Fruit fly (Drosophila melanogaster) whole organism, embryonic: ENCODE data around the gene Usp14.

Experiments used
- ATbp ChIP-seq: fragments of 200-800 bp; sonication (Bioruptor generic); optimal IDR thresholded peaks from 2 replicates; lab custom pipeline; 2017; ENCODE audit warnings: missing biosample characterization, mild to moderate bottlenecking, missing genetic modification characterization, missing genetic modification reagents
- Ada2b ChIP-seq: fragments of 200-800 bp; sonication (Bioruptor generic); IDR thresholded peaks from 2 replicates; pipeline ENCODE4 v1.3.6; 2022; ENCODE audit warnings: missing biosample characterization, missing genetic modification characterization
- Aef1 ChIP-seq: fragments of 200-800 bp; sonication (Bioruptor generic); IDR thresholded peaks from 3 replicates; pipeline ENCODE4 v1.3.6; 2022; ENCODE audit warnings: missing biosample characterization, missing genetic modification characterization
- Bteb2 ChIP-seq: fragments of 200-800 bp; sonication (Bioruptor generic); optimal IDR thresholded peaks from 2 replicates; lab custom pipeline; 2016; ENCODE audit warnings: missing biosample characterization, missing genetic modification characterization
- CG1024 ChIP-seq: fragments of 200-800 bp; sonication (Bioruptor generic); IDR thresholded peaks from 2 replicates; pipeline ENCODE4 v1.3.6; 2022; ENCODE audit warnings: missing biosample characterization, missing genetic modification characterization
- CG11247 ChIP-seq: fragments of 200-800 bp; sonication (Bioruptor generic); IDR thresholded peaks from 2 replicates; pipeline ENCODE4 v1.3.6; 2022; ENCODE audit warnings: missing biosample characterization, missing genetic modification characterization
- CG11504 ChIP-seq: fragments of 200-800 bp; sonication (Bioruptor generic); optimal IDR thresholded peaks from 3 replicates; lab custom pipeline; 2019; ENCODE audit warnings: missing biosample characterization, mild to moderate bottlenecking, missing genetic modification characterization, moderate library complexity
- CG14441 ChIP-seq: fragments of 200-800 bp; sonication (Bioruptor generic); IDR thresholded peaks from 2 replicates; pipeline ENCODE4 v1.3.6; 2022; ENCODE audit warnings: missing biosample characterization, missing genetic modification characterization
- CG18476 ChIP-seq: fragments of 200-800 bp; sonication (Bioruptor generic); optimal IDR thresholded peaks from 2 replicates; lab custom pipeline; 2016; ENCODE audit warnings: missing biosample characterization, mild to moderate bottlenecking, missing genetic modification characterization
- CG18619 ChIP-seq: fragments of 200-800 bp; sonication (Bioruptor generic); optimal IDR thresholded peaks from 3 replicates; lab custom pipeline; 2017; ENCODE audit warnings: missing biosample characterization, mild to moderate bottlenecking, missing genetic modification characterization
- CG31365 ChIP-seq: fragments of 200-800 bp; sonication (Bioruptor generic); optimal IDR thresholded peaks from 2 replicates; lab custom pipeline; 2018; ENCODE audit warnings: missing biosample characterization, mild to moderate bottlenecking, missing genetic modification characterization
- CG3163 ChIP-seq: fragments of 200-800 bp; sonication (Bioruptor generic); optimal IDR thresholded peaks from 3 replicates; lab custom pipeline; 2016; ENCODE audit warnings: missing biosample characterization, missing genetic modification characterization
- CG32532 ChIP-seq: fragments of 200-800 bp; sonication (Bioruptor generic); IDR thresholded peaks from 2 replicates; pipeline ENCODE4 v1.3.6; 2022; ENCODE audit warnings: missing biosample characterization, missing genetic modification characterization
- CG34224 ChIP-seq: fragments of 200-800 bp; sonication (Bioruptor generic); IDR thresholded peaks from 3 replicates; pipeline ENCODE4 v1.3.6; 2022; ENCODE audit warnings: missing biosample characterization, missing genetic modification characterization; ENCODE audit not compliant: partially characterized antibody
- CG3995 ChIP-seq: fragments of 200-800 bp; sonication (Bioruptor generic); optimal IDR thresholded peaks from 3 replicates; lab custom pipeline; 2016; ENCODE audit warnings: missing biosample characterization, missing genetic modification characterization
- CG4360 ChIP-seq: fragments of 200-800 bp; sonication (Bioruptor generic); IDR thresholded peaks from 2 replicates; pipeline ENCODE4 v1.3.6; 2022; ENCODE audit warnings: missing biosample characterization, missing genetic modification characterization
- CG4730 ChIP-seq: fragments of 200-800 bp; sonication (Bioruptor generic); IDR thresholded peaks from 2 replicates; pipeline ENCODE4 v1.3.6; 2022; ENCODE audit warnings: missing biosample characterization, missing genetic modification characterization
- CG4820 ChIP-seq: fragments of 200-800 bp; sonication (Bioruptor generic); optimal IDR thresholded peaks from 3 replicates; lab custom pipeline; 2016; ENCODE audit warnings: missing biosample characterization, missing genetic modification characterization
- CG5180 ChIP-seq: fragments of 200-800 bp; sonication (Bioruptor generic); optimal IDR thresholded peaks from 3 replicates; lab custom pipeline; 2017; ENCODE audit warnings: missing biosample characterization, missing genetic modification characterization, mild to moderate bottlenecking, moderate library complexity, missing genetic modification reagents
- CG6689 ChIP-seq: fragments of 200-800 bp; sonication (Bioruptor generic); IDR thresholded peaks from 2 replicates; pipeline ENCODE4 v1.3.6; 2022; ENCODE audit warnings: missing biosample characterization, missing genetic modification characterization
- CG9609 ChIP-seq: fragments of 200-800 bp; sonication (Bioruptor generic); optimal IDR thresholded peaks from 3 replicates; lab custom pipeline; 2016; ENCODE audit warnings: missing biosample characterization, missing genetic modification characterization
- Doc3 ChIP-seq: fragments of 200-800 bp; sonication (Bioruptor generic); IDR thresholded peaks from 3 replicates; pipeline ENCODE4 v1.3.6; 2022; ENCODE audit warnings: missing biosample characterization, missing genetic modification characterization; ENCODE audit not compliant: partially characterized antibody
- Dref ChIP-seq: fragments of 200-800 bp; sonication (Bioruptor generic); IDR thresholded peaks from 2 replicates; pipeline ENCODE4 v1.3.6; 2022; ENCODE audit warnings: missing biosample characterization, missing genetic modification characterization
- HLH54F ChIP-seq: fragments of 200-800 bp; sonication (Bioruptor generic); optimal IDR thresholded peaks from 3 replicates; lab custom pipeline; 2016; ENCODE audit warnings: missing biosample characterization, missing genetic modification characterization
- MTF-1 ChIP-seq: fragments of 200-800 bp; sonication (Bioruptor generic); optimal IDR thresholded peaks from 2 replicates; lab custom pipeline; 2018; ENCODE audit warnings: missing biosample characterization, mild to moderate bottlenecking, missing genetic modification characterization, borderline replicate concordance
- Sox102F ChIP-seq: fragments of 200-800 bp; sonication (Bioruptor generic); optimal IDR thresholded peaks from 2 replicates; lab custom pipeline; 2018; ENCODE audit warnings: missing biosample characterization, mild to moderate bottlenecking, missing genetic modification characterization, moderate library complexity
- Trl ChIP-seq, 3 experiments: fragments of >200 bp in 2 of 3; fragments of 200-800 bp in 1 of 3; sonication (Bioruptor generic) in 1 of 3; optimal IDR thresholded peaks; 2 replicates in 1 of 3; 3 replicates in 2 of 3; lab custom pipeline; 2016 to 2017; ENCODE audit warnings: missing biosample characterization in 1 of 3, missing genetic modification characterization in 1 of 3
- az2 ChIP-seq: fragments of 200-800 bp; sonication (Bioruptor generic); optimal IDR thresholded peaks from 3 replicates; lab custom pipeline; 2016; ENCODE audit warnings: missing biosample characterization, missing genetic modification characterization
- caup ChIP-seq: fragments of 200-800 bp; sonication (Bioruptor generic); optimal IDR thresholded peaks from 3 replicates; lab custom pipeline; 2017; ENCODE audit warnings: missing biosample characterization, mild to moderate bottlenecking, missing genetic modification characterization, moderate library complexity; ENCODE audit not compliant: severe bottlenecking
- dm ChIP-seq: fragments of 200-800 bp; sonication (Bioruptor generic); optimal IDR thresholded peaks from 3 replicates; lab custom pipeline; 2016; ENCODE audit warnings: missing biosample characterization, missing genetic modification characterization
- fd3F ChIP-seq: fragments of 200-800 bp; sonication (Bioruptor generic); optimal IDR thresholded peaks from 2 replicates; lab custom pipeline; 2018; ENCODE audit warnings: missing biosample characterization, mild to moderate bottlenecking, missing genetic modification characterization, moderate library complexity
- fd64A ChIP-seq: fragments of 200-800 bp; sonication (Bioruptor generic); optimal IDR thresholded peaks from 3 replicates; lab custom pipeline; 2018; ENCODE audit warnings: missing biosample characterization, mild to moderate bottlenecking, missing genetic modification characterization
- gcm ChIP-seq: fragments of 200-800 bp; sonication (Bioruptor generic); optimal IDR thresholded peaks from 2 replicates; lab custom pipeline; 2019; ENCODE audit warnings: missing biosample characterization, mild to moderate bottlenecking, missing genetic modification characterization, moderate library complexity
- gfzf ChIP-seq: fragments of 200-800 bp; sonication (Bioruptor generic); optimal IDR thresholded peaks from 2 replicates; lab custom pipeline; 2016; ENCODE audit warnings: missing biosample characterization, mild to moderate bottlenecking, missing genetic modification characterization, moderate library complexity
- gro ChIP-seq: fragments of 200-800 bp; sonication (Bioruptor generic); optimal IDR thresholded peaks from 2 replicates; lab custom pipeline; 2016; ENCODE audit warnings: missing biosample characterization, missing genetic modification characterization
- her ChIP-seq: fragments of 200-800 bp; sonication (Bioruptor generic); optimal IDR thresholded peaks from 2 replicates; lab custom pipeline; 2016; ENCODE audit warnings: missing biosample characterization, missing genetic modification characterization
- hth ChIP-seq: fragments of >200 bp; optimal IDR thresholded peaks from 2 replicates; lab custom pipeline; 2017; ENCODE audit warnings: inconsistent platforms
- lbe ChIP-seq: fragments of 200-800 bp; sonication (Bioruptor generic); optimal IDR thresholded peaks from 2 replicates; lab custom pipeline; 2016; ENCODE audit warnings: missing biosample characterization, mild to moderate bottlenecking, missing genetic modification characterization
- row ChIP-seq: fragments of 200-800 bp; sonication (Bioruptor generic); IDR thresholded peaks from 3 replicates; pipeline ENCODE4 v1.3.6; 2022; ENCODE audit warnings: missing biosample characterization, missing genetic modification characterization
- sc ChIP-seq, 3 experiments: fragments of >200 bp in 2 of 3; fragments of 200-800 bp in 1 of 3; sonication (Bioruptor generic) in 1 of 3; optimal IDR thresholded peaks; 2 replicates in 2 of 3; 3 replicates in 1 of 3; lab custom pipeline; 2017; ENCODE audit warnings: mild to moderate bottlenecking in 1 of 3, missing biosample characterization in 1 of 3, missing genetic modification characterization in 1 of 3, missing genetic modification reagents in 1 of 3
- scrt ChIP-seq: fragments of 200-800 bp; sonication (Bioruptor generic); optimal IDR thresholded peaks from 2 replicates; lab custom pipeline; 2018; ENCODE audit warnings: missing biosample characterization, mild to moderate bottlenecking, missing genetic modification characterization, moderate library complexity
- sens-2 ChIP-seq: fragments of 200-800 bp; sonication (Bioruptor generic); IDR thresholded peaks from 2 replicates; pipeline ENCODE4 v1.3.6; 2022; ENCODE audit warnings: missing biosample characterization, missing genetic modification characterization
- sisA ChIP-seq: fragments of 200-800 bp; sonication (Bioruptor generic); IDR thresholded peaks from 2 replicates; pipeline ENCODE4 v1.3.6; 2022; ENCODE audit warnings: missing biosample characterization, missing genetic modification characterization
- slbo ChIP-seq: fragments of 200-800 bp; sonication (Bioruptor generic); IDR thresholded peaks from 2 replicates; pipeline ENCODE4 v1.3.6; 2022; ENCODE audit warnings: missing biosample characterization, missing genetic modification characterization
- sob ChIP-seq: fragments of 200-800 bp; sonication (Bioruptor generic); IDR thresholded peaks from 2 replicates; pipeline ENCODE4 v1.3.6; 2022; ENCODE audit warnings: missing biosample characterization, missing genetic modification characterization
- tin ChIP-seq: fragments of 200-800 bp; sonication (Bioruptor generic); optimal IDR thresholded peaks from 3 replicates; lab custom pipeline; 2016; ENCODE audit warnings: missing biosample characterization, missing genetic modification characterization
- tio ChIP-seq: fragments of 200-800 bp; sonication (Bioruptor generic); optimal IDR thresholded peaks from 2 replicates; lab custom pipeline; 2017; ENCODE audit warnings: missing biosample characterization, missing genetic modification characterization, inconsistent platforms
- trem ChIP-seq: fragments of 200-800 bp; optimal IDR thresholded peaks from 3 replicates; lab custom pipeline; 2019; ENCODE audit warnings: missing biosample characterization, mild to moderate bottlenecking, missing genetic modification characterization, moderate library complexity
- usp ChIP-seq: fragments of >200 bp; optimal IDR thresholded peaks from 2 replicates; lab custom pipeline; 2017; ENCODE audit warnings: missing biosample characterization, missing genetic modification characterization

Gene Usp14

dm6 chr2L:10306518-10307260, 7.5 kb downstream of the Usp14 start, which contains the start of the genes CG5390 and CG4968 (continued):
- TF ChIP-seq row (GFP tag; lab: Robert Waterston, UW) (peak; percentile 82), Trl (optimal IDR thresholded peaks at IDR 0.05; lab: Kevin White, UChicago) (no peak), Trl (GFP tag; optimal IDR thresholded peaks at IDR 0.05; lab: Kevin White, UChicago) (no peak), CG34224 (GFP tag; lab: Robert Waterston, UW) (peak; percentile 51; the same call in 2 of the 3 replicates), az2 (GFP tag; lab: Kevin White, UChicago) (peak; percentile 54), caup (peak; percentile 61), CG11247 (GFP tag; lab: Robert Waterston, UW) (0 out of 2 replicates have a peak, but pooled peaks have one; percentile 34), tio (GFP tag; lab: Kevin White, UChicago) (peak; percentile 22), CG18476 (peak; percentile 50), tin (GFP tag; lab: Kevin White, UChicago) (peak; percentile 46), gfzf (GFP tag; lab: Kevin White, UChicago) (peak; percentile 33), Sox102F (GFP tag; lab: Kevin White, UChicago) (no peak), Dref (GFP tag; lab: Robert Waterston, UW) (peak; percentile 86), CG32532 (GFP tag; lab: Robert Waterston, UW) (peak; percentile 78), HLH54F (peak; percentile 6), CG3163 (GFP tag; lab: Kevin White, UChicago) (no peak), CG5180 (no peak), dm (GFP tag; lab: Kevin White, UChicago) (no peak), CG3995 (GFP tag; lab: Kevin White, UChicago) (peak; percentile 35), hth (lab: Kevin White, UChicago) (no peak), CG4730 (no peak), sc (optimal IDR thresholded peaks at IDR 0.05; lab: Kevin White, UChicago) (no peak), sc (GFP tag; optimal IDR thresholded peaks at IDR 0.05; lab: Kevin White, UChicago) (peak; percentile 28), CG14441 (GFP tag; lab: Robert Waterston, UW) (peak; percentile 28; the same call in 1 of the 2 replicates), CG31365 (tag; lab: Kevin White, UChicago) (no peak), CG4820 (peak; percentile 20), slbo (GFP tag; lab: Robert Waterston, UW) (peak; percentile 77), gcm (GFP tag; lab: Kevin White, UChicago) (peak; percentile 64), scrt (GFP tag; lab: Kevin White, UChicago) (no peak), MTF-1 (GFP tag; lab: Kevin White, UChicago) (no peak), CG18619 (GFP tag; lab: Kevin White, UChicago) (peak; percentile 38), sob (peak; percentile 65), Ada2b (GFP tag; lab: Robert Waterston, UW) (peak; percentile 63), CG9609 (GFP tag; lab: Kevin White, UChicago) (no peak), Doc3 (GFP tag; lab: Robert Waterston, UW) (no peak), trem (tag; lab: Kevin White, UChicago) (peak; percentile 95), fd3F (GFP tag; lab: Kevin White, UChicago) (peak; percentile 62), sisA (GFP tag; lab: Robert Waterston, UW) (no peak), CG6689 (GFP tag; lab: Robert Waterston, UW) (no peak), gro (GFP tag; lab: Kevin White, UChicago) (no peak), usp (no peak), Bteb2 (no peak), CG11504 (tag; lab: Kevin White, UChicago) (no peak), Aef1 (GFP tag; lab: Robert Waterston, UW) (peak; percentile 38; the same call in 1 of the 3 replicates), CG4360 (GFP tag; lab: Robert Waterston, UW) (no peak), ATbp (GFP tag; lab: Kevin White, UChicago) (no peak), sens-2 (GFP tag; lab: Robert Waterston, UW) (no peak), CG1024 (GFP tag; lab: Robert Waterston, UW) (peak; percentile 17; the same call in 1 of the 2 replicates), her (GFP tag; lab: Kevin White, UChicago) (no peak), fd64A (GFP tag; lab: Kevin White, UChicago) (no peak), lbe (GFP tag; lab: Kevin White, UChicago) (peak; percentile 88)
